Worm (Caenorhabditis elegans) whole organism, L3 larva: ENCODE measurements around the gene F02H6.7.

Source experiments
- aly-2 ChIP-seq: fragments of 150-350 bp; optimal IDR thresholded peaks from 2 replicates; lab custom pipeline; 2014; ENCODE audit warnings: missing biosample characterization, missing genetic modification characterization
- elt-3 ChIP-seq, 3 experiments: fragments of 150-350 bp in 1 of 3; sonication (generic microtip) in 2 of 3; optimal IDR thresholded peaks; 2 replicates in 2 of 3; 4 replicates in 1 of 3; lab custom pipeline; 2014 to 2017; ENCODE audit warnings: missing biosample characterization in 3 of 3, missing genetic modification characterization in 3 of 3
- snpc-4 ChIP-seq: fragments of 150-350 bp; optimal IDR thresholded peaks from 2 replicates; lab custom pipeline; 2014; ENCODE audit warnings: missing biosample characterization, missing genetic modification characterization

DNA sequence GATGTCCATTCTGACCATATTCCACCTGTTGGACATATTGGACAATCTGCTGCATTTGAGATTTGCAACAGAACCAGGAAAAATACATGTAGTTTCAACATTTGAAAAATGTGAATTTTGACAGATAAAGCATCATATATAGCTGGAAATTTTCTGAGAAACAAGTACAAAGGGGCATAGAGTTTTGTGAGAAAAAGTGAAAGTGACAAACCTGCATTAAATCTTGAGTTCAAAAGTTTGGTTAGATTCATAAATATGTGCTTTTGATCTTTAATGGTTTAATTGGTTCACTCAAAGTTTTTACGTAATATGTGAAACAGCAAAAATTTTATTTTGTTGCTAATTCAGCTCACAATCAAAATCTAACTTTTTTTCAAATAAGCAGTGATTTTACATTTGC is at the start of gene F02H6.7:
- TF ChIP-seq aly-2 (no peak), elt-3 (tag; optimal IDR thresholded peaks at IDR 0.05; lab: Kevin White, UChicago) (no peak), snpc-4 (tag; lab: Kevin White, UChicago) (no peak)
